Worm (Caenorhabditis elegans) whole organism, mixed stage, embryonic: Measurements from ENCODE around the gene F12E12.6.

Source experiments
- nhr-12 ChIP-seq: fragments of 150-350 bp; optimal IDR thresholded peaks from 2 replicates; lab custom pipeline; 2014; ENCODE audit warnings: missing biosample characterization, missing genetic modification characterization
- snpc-4 ChIP-seq: fragments of 150-350 bp; optimal IDR thresholded peaks from 2 replicates; lab custom pipeline; 2014; ENCODE audit warnings: missing biosample characterization, missing genetic modification characterization
- unc-39 ChIP-seq: fragments of 150-350 bp; optimal IDR thresholded peaks from 2 replicates; lab custom pipeline; 2014; ENCODE audit warnings: missing biosample characterization, missing genetic modification characterization

- TF ChIP-seq snpc-4 (tag; lab: Kevin White, UChicago) (no peak), unc-39 (tag; lab: Kevin White, UChicago) (no peak), nhr-12 (tag; lab: Kevin White, UChicago) (no peak)
Observed at ce11 chrII:3739647-3740046, 2.9 kb upstream of the F12E12.6 start, which contains the start of gene F12E12.2.
